Fruit fly (Drosophila melanogaster) whole organism, embryonic: ENCODE results near the gene dmrt11E.

Experiments used
- Abd-B ChIP-seq: fragments of 200-800 bp; sonication (Bioruptor generic); optimal IDR thresholded peaks from 2 replicates; lab custom pipeline; 2018; ENCODE audit warnings: missing biosample characterization, mild to moderate bottlenecking, missing genetic modification characterization, moderate library complexity
- Bgb ChIP-seq: fragments of 200-800 bp; sonication (Bioruptor generic); IDR thresholded peaks from 2 replicates; pipeline ENCODE4 v1.3.6; 2022; ENCODE audit warnings: missing biosample characterization, missing genetic modification characterization; ENCODE audit not compliant: partially characterized antibody
- CG10431 ChIP-seq: fragments of 200-800 bp; sonication (Bioruptor generic); optimal IDR thresholded peaks from 3 replicates; lab custom pipeline; 2018; ENCODE audit warnings: missing biosample characterization, mild to moderate bottlenecking, missing genetic modification characterization
- CG10543 ChIP-seq: fragments of 200-800 bp; sonication (Bioruptor generic); optimal IDR thresholded peaks from 3 replicates; lab custom pipeline; 2017; ENCODE audit warnings: missing biosample characterization, mild to moderate bottlenecking, missing genetic modification characterization, moderate library complexity
- CG11723 ChIP-seq: fragments of 200-800 bp; sonication (Bioruptor generic); optimal IDR thresholded peaks from 2 replicates; lab custom pipeline; 2017; ENCODE audit warnings: missing biosample characterization, mild to moderate bottlenecking, missing genetic modification characterization
- CG12155 ChIP-seq: fragments of 200-800 bp; sonication (Bioruptor generic); optimal IDR thresholded peaks from 3 replicates; lab custom pipeline; 2016; ENCODE audit warnings: missing biosample characterization, missing genetic modification characterization
- CG13424 ChIP-seq: fragments of 200-800 bp; sonication (Bioruptor generic); optimal IDR thresholded peaks from 2 replicates; lab custom pipeline; 2019; ENCODE audit warnings: missing biosample characterization, mild to moderate bottlenecking, missing genetic modification characterization, moderate library complexity
- CG14710 ChIP-seq: fragments of 200-800 bp; sonication (Bioruptor generic); optimal IDR thresholded peaks from 3 replicates; lab custom pipeline; 2019; ENCODE audit warnings: missing biosample characterization, mild to moderate bottlenecking, missing genetic modification characterization, moderate library complexity
- CG30431 ChIP-seq: fragments of 200-800 bp; sonication (Bioruptor generic); optimal IDR thresholded peaks from 2 replicates; lab custom pipeline; 2017; ENCODE audit warnings: missing biosample characterization, missing genetic modification characterization
- CG32532 ChIP-seq: fragments of 200-800 bp; sonication (Bioruptor generic); IDR thresholded peaks from 2 replicates; pipeline ENCODE4 v1.3.6; 2022; ENCODE audit warnings: missing biosample characterization, missing genetic modification characterization
- CG3838 ChIP-seq: fragments of 200-800 bp; sonication (Bioruptor generic); optimal IDR thresholded peaks from 3 replicates; lab custom pipeline; 2016; ENCODE audit warnings: missing biosample characterization, missing genetic modification characterization
- CG7928 ChIP-seq: fragments of 200-800 bp; sonication (Bioruptor generic); optimal IDR thresholded peaks from 2 replicates; lab custom pipeline; 2017; ENCODE audit warnings: missing biosample characterization, mild to moderate bottlenecking, missing genetic modification characterization
- CG8924 ChIP-seq: fragments of 200-800 bp; optimal IDR thresholded peaks from 3 replicates; lab custom pipeline; 2019; ENCODE audit warnings: missing biosample characterization, mild to moderate bottlenecking, missing genetic modification characterization, moderate library complexity
- CG9215 ChIP-seq: fragments of 200-800 bp; sonication (Bioruptor generic); IDR thresholded peaks from 2 replicates; pipeline ENCODE4 v1.3.6; 2022; ENCODE audit warnings: missing biosample characterization, missing genetic modification characterization
- CG9727 ChIP-seq: fragments of 200-800 bp; sonication (Bioruptor generic); optimal IDR thresholded peaks from 3 replicates; lab custom pipeline; 2017; ENCODE audit warnings: missing biosample characterization, mild to moderate bottlenecking, missing genetic modification characterization
- CG9797 ChIP-seq: fragments of 200-800 bp; sonication (Bioruptor generic); optimal IDR thresholded peaks from 3 replicates; lab custom pipeline; 2018; ENCODE audit warnings: missing biosample characterization, mild to moderate bottlenecking, missing genetic modification characterization
- CG9817 ChIP-seq: fragments of 200-800 bp; sonication (Bioruptor generic); optimal IDR thresholded peaks from 2 replicates; lab custom pipeline; 2018; ENCODE audit warnings: missing biosample characterization, mild to moderate bottlenecking, missing genetic modification characterization, moderate library complexity
- Ets65A ChIP-seq: fragments of 200-800 bp; sonication (Bioruptor generic); peaks from one replicate; lab custom pipeline; 2016; ENCODE audit warnings: missing biosample characterization, missing genetic modification characterization
- Fer3 ChIP-seq: fragments of 200-800 bp; sonication (Bioruptor generic); optimal IDR thresholded peaks from 2 replicates; lab custom pipeline; 2018; ENCODE audit warnings: missing biosample characterization, mild to moderate bottlenecking, missing genetic modification characterization, moderate library complexity
- Hand ChIP-seq: fragments of 200-800 bp; sonication (Bioruptor generic); optimal IDR thresholded peaks from 2 replicates; lab custom pipeline; 2017; ENCODE audit warnings: mild to moderate bottlenecking, missing biosample characterization, missing genetic modification reagents, missing genetic modification characterization
- Hr51 ChIP-seq, 2 experiments: fragments of 200-800 bp; sonication (Bioruptor generic); optimal IDR thresholded peaks; 2 replicates in 1 of 2; 3 replicates in 1 of 2; lab custom pipeline; 2016 to 2018; ENCODE audit warnings: missing biosample characterization in 2 of 2, missing genetic modification characterization in 2 of 2, mild to moderate bottlenecking in 1 of 2, moderate library complexity in 1 of 2
- MBD-R2 ChIP-seq: fragments of 200-800 bp; sonication (Bioruptor generic); IDR thresholded peaks from 2 replicates; pipeline ENCODE4 v1.3.6; 2022; ENCODE audit warnings: missing biosample characterization, missing genetic modification characterization
- Max ChIP-seq: fragments of 200-800 bp; sonication (Bioruptor generic); optimal IDR thresholded peaks from 2 replicates; lab custom pipeline; 2016; ENCODE audit warnings: missing biosample characterization, mild to moderate bottlenecking, missing genetic modification characterization
- Nf-YB ChIP-seq: fragments of 200-800 bp; sonication (Bioruptor generic); optimal IDR thresholded peaks from 3 replicates; lab custom pipeline; 2019; ENCODE audit warnings: missing biosample characterization, mild to moderate bottlenecking, missing genetic modification characterization, moderate library complexity
- Nf-YC ChIP-seq: fragments of 200-800 bp; optimal IDR thresholded peaks from 3 replicates; lab custom pipeline; 2019; ENCODE audit warnings: missing biosample characterization, mild to moderate bottlenecking, missing genetic modification characterization, moderate library complexity
- Ptx1 ChIP-seq: fragments of 200-800 bp; sonication (Bioruptor generic); IDR thresholded peaks from 2 replicates; pipeline ENCODE4 v1.3.6; 2022; ENCODE audit warnings: missing biosample characterization, missing genetic modification characterization
- Rx ChIP-seq: fragments of 200-800 bp; sonication (Bioruptor generic); IDR thresholded peaks from 2 replicates; pipeline ENCODE4 v1.3.6; 2022; ENCODE audit warnings: missing biosample characterization, missing genetic modification characterization
- Side ChIP-seq: fragments of 200-800 bp; sonication (Bioruptor generic); optimal IDR thresholded peaks from 2 replicates; lab custom pipeline; 2016; ENCODE audit warnings: missing biosample characterization, missing genetic modification characterization
- Stat92E ChIP-seq, 3 experiments: fragments of >200 bp in 2 of 3; fragments of 200-800 bp in 1 of 3; sonication (Bioruptor generic) in 1 of 3; optimal IDR thresholded peaks; 2 replicates each; lab custom pipeline; 2017 to 2019; ENCODE audit warnings: missing biosample characterization in 3 of 3, missing genetic modification characterization in 3 of 3, mild to moderate bottlenecking in 1 of 3, moderate library complexity in 1 of 3
- Taf1 ChIP-seq: fragments of 200-800 bp; sonication (Bioruptor generic); IDR thresholded peaks from 2 replicates; pipeline ENCODE4 v1.3.6; 2022; ENCODE audit warnings: missing biosample characterization, missing genetic modification characterization
- Vsx1 ChIP-seq: fragments of 200-800 bp; sonication (Bioruptor generic); optimal IDR thresholded peaks from 2 replicates; lab custom pipeline; 2017; ENCODE audit warnings: missing biosample characterization, mild to moderate bottlenecking, missing genetic modification characterization, missing genetic modification reagents
- cwo ChIP-seq: fragments of 200-800 bp; sonication (Bioruptor generic); optimal IDR thresholded peaks from 3 replicates; lab custom pipeline; 2017; ENCODE audit warnings: missing biosample characterization, missing genetic modification characterization, mild to moderate bottlenecking, moderate library complexity, missing genetic modification reagents
- dmrt99B ChIP-seq: fragments of 200-800 bp; sonication (Bioruptor generic); optimal IDR thresholded peaks from 2 replicates; lab custom pipeline; 2018; ENCODE audit warnings: missing biosample characterization, mild to moderate bottlenecking, missing genetic modification characterization, moderate library complexity
- dysf ChIP-seq: fragments of 200-800 bp; sonication (Bioruptor generic); IDR thresholded peaks from 3 replicates; pipeline ENCODE4 v1.3.6; 2022; ENCODE audit warnings: missing biosample characterization, missing genetic modification characterization
- eve ChIP-seq, 2 experiments: fragments of >200 bp; optimal IDR thresholded peaks; 2 replicates each; lab custom pipeline; 2017; ENCODE audit warnings: missing biosample characterization in 2 of 2, missing genetic modification characterization in 2 of 2
- grau ChIP-seq: fragments of 200-800 bp; optimal IDR thresholded peaks from 3 replicates; lab custom pipeline; 2019; ENCODE audit warnings: missing biosample characterization, mild to moderate bottlenecking, missing genetic modification characterization, moderate library complexity
- knrl ChIP-seq: fragments of 200-800 bp; sonication (Bioruptor generic); IDR thresholded peaks from 3 replicates; pipeline ENCODE4 v1.3.6; 2022; ENCODE audit warnings: missing biosample characterization, missing genetic modification characterization; ENCODE audit not compliant: partially characterized antibody
- lola ChIP-seq, 3 experiments: fragments of >200 bp in 2 of 3; fragments of 200-800 bp in 1 of 3; sonication (Bioruptor generic) in 1 of 3; optimal IDR thresholded peaks; 2 replicates each; lab custom pipeline; 2017 to 2019; ENCODE audit warnings: missing biosample characterization in 3 of 3, missing genetic modification characterization in 3 of 3, mild to moderate bottlenecking in 1 of 3, moderate library complexity in 1 of 3
- nerfin-2 ChIP-seq: fragments of 200-800 bp; sonication (Bioruptor generic); IDR thresholded peaks from 2 replicates; pipeline ENCODE4 v1.3.6; 2022; ENCODE audit warnings: missing biosample characterization, missing genetic modification characterization; ENCODE audit not compliant: partially characterized antibody
- prd ChIP-seq, 3 experiments: fragments of >200 bp in 2 of 3; fragments of 200-800 bp in 1 of 3; sonication (Bioruptor generic) in 1 of 3; optimal IDR thresholded peaks in 2 of 3; IDR thresholded peaks in 1 of 3; 2 replicates in 2 of 3; 3 replicates in 1 of 3; pipeline versions ENCODE4 v1.3.6 to Lab custom; 2017 to 2022; ENCODE audit warnings: missing biosample characterization in 1 of 3, missing genetic modification characterization in 1 of 3
- ranshi ChIP-seq: fragments of 200-800 bp; sonication (Bioruptor generic); IDR thresholded peaks from 2 replicates; pipeline ENCODE4 v1.3.6; 2022; ENCODE audit warnings: missing biosample characterization, missing genetic modification characterization
- salm ChIP-seq: fragments of 200-800 bp; sonication (Bioruptor generic); optimal IDR thresholded peaks from 2 replicates; lab custom pipeline; 2018; ENCODE audit warnings: missing biosample characterization, mild to moderate bottlenecking, missing genetic modification characterization
- slp2 ChIP-seq: fragments of 200-800 bp; sonication (Bioruptor generic); optimal IDR thresholded peaks from 2 replicates; lab custom pipeline; 2016; ENCODE audit warnings: missing biosample characterization, missing genetic modification characterization
- sna ChIP-seq: fragments of 200-800 bp; sonication (Bioruptor generic); IDR thresholded peaks from 2 replicates; pipeline ENCODE4 v1.3.6; 2022; ENCODE audit warnings: missing biosample characterization, missing genetic modification characterization; ENCODE audit not compliant: partially characterized antibody
- vfl ChIP-seq: fragments of 200-800 bp; sonication (Bioruptor generic); optimal IDR thresholded peaks from 2 replicates; lab custom pipeline; 2016; ENCODE audit warnings: missing biosample characterization, missing genetic modification characterization
- zen2 ChIP-seq: fragments of 200-800 bp; sonication (Bioruptor generic); IDR thresholded peaks from 3 replicates; pipeline ENCODE4 v1.3.6; 2022; ENCODE audit warnings: missing biosample characterization, missing genetic modification characterization; ENCODE audit not compliant: partially characterized antibody

The dmrt11E gene

dm6 chrX:13384583-13385342, 16.8 kb downstream of the dmrt11E start, which contains the start of the genes Rbp1-like and Tim9a (continued):
- no peak for TF ChIP-seq prd (optimal IDR thresholded peaks at IDR 0.05; lab: Kevin White, UChicago)
- TF ChIP-seq prd (GFP tag; IDR thresholded peaks at IDR 0.05; lab: Robert Waterston, UW), result 0 out of 3 replicates have a peak, but pooled peaks have one; percentile 30
- TF ChIP-seq Hand (GFP tag; lab: Kevin White, UChicago), result no peak
- 0 out of 2 replicates have a peak, but pooled peaks have one; percentile 13 for TF ChIP-seq CG9215 (GFP tag; lab: Robert Waterston, UW)
- TF ChIP-seq eve (GFP tag; optimal IDR thresholded peaks at IDR 0.05; lab: Kevin White, UChicago), result peak in 1 of 2 experiments; percentile 79
- TF ChIP-seq CG14710 (tag; lab: Kevin White, UChicago), result peak; percentile 83
- no peak for TF ChIP-seq CG3838
- TF ChIP-seq CG8924, result peak; percentile 46
- peak; percentile 19 for TF ChIP-seq dmrt99B (tag; lab: Kevin White, UChicago)
- TF ChIP-seq Fer3 (tag; lab: Kevin White, UChicago), result peak; percentile 17
- TF ChIP-seq CG30431, result no peak
- peak; percentile 19 for TF ChIP-seq Abd-B (GFP tag; lab: Kevin White, UChicago)
- peak; percentile 54 for TF ChIP-seq grau
- TF ChIP-seq zen2 (GFP tag; lab: Robert Waterston, UW), result 0 out of 3 replicates have a peak, but pooled peaks have one; percentile 32
- TF ChIP-seq Nf-YB (GFP tag; lab: Kevin White, UChicago), result peak; percentile 41
- no peak for TF ChIP-seq vfl
- TF ChIP-seq CG13424 (tag; lab: Kevin White, UChicago), result peak; percentile 30
- TF ChIP-seq CG9727 (GFP tag; lab: Kevin White, UChicago), result peak; percentile 30
- TF ChIP-seq Stat92E (GFP tag; optimal IDR thresholded peaks at IDR 0.05; lab: Kevin White, UChicago), result no peak
- TF ChIP-seq Max (GFP tag; lab: Kevin White, UChicago), result peak; percentile 39
- TF ChIP-seq salm (tag; lab: Kevin White, UChicago), result no peak
- TF ChIP-seq MBD-R2 (GFP tag; lab: Robert Waterston, UW), result peak; percentile 24; the same call in 1 of the 2 replicates
- TF ChIP-seq slp2, result no peak
- TF ChIP-seq CG9817 (tag; lab: Kevin White, UChicago), result peak; percentile 5
- TF ChIP-seq ranshi (GFP tag; lab: Robert Waterston, UW), result 0 out of 2 replicates have a peak, but pooled peaks have one; percentile 12
- no peak for TF ChIP-seq Rx (GFP tag; lab: Robert Waterston, UW)
- 0 out of 2 replicates have a peak, but pooled peaks have one; percentile 8 for TF ChIP-seq Ptx1 (GFP tag; lab: Robert Waterston, UW)
- peak; percentile 38 for TF ChIP-seq CG7928 (GFP tag; lab: Kevin White, UChicago)
- peak; percentile 22 for TF ChIP-seq Vsx1
- peak; percentile 61 for TF ChIP-seq CG10543 (GFP tag; lab: Kevin White, UChicago)
- TF ChIP-seq CG11723 (GFP tag; lab: Kevin White, UChicago), result no peak
- TF ChIP-seq knrl (GFP tag; lab: Robert Waterston, UW), result peak; percentile 79
- peak; percentile 22; the same call in 1 of the 2 replicates for TF ChIP-seq CG32532 (GFP tag; lab: Robert Waterston, UW)
- no peak for TF ChIP-seq Side (GFP tag; lab: Kevin White, UChicago)
- peak in 1 of 3 experiments; percentile 36 for TF ChIP-seq lola (GFP tag; optimal IDR thresholded peaks at IDR 0.05; lab: Kevin White, UChicago)
- TF ChIP-seq Hr51 (GFP tag; optimal IDR thresholded peaks at IDR 0.05; lab: Kevin White, UChicago), result peak in 1 of 2 experiments; percentile 41
- TF ChIP-seq sna (GFP tag; lab: Robert Waterston, UW), result peak; percentile 62; the same call in 1 of the 2 replicates
- TF ChIP-seq Nf-YC (tag; lab: Kevin White, UChicago), result peak; percentile 82
- TF ChIP-seq cwo (GFP tag; lab: Kevin White, UChicago), result no peak
- peak; percentile 39 for TF ChIP-seq CG9797 (GFP tag; lab: Kevin White, UChicago)
- TF ChIP-seq Bgb (GFP tag; lab: Robert Waterston, UW), result peak; percentile 58; the same call in 1 of the 2 replicates
- TF ChIP-seq Taf1, result no peak
- peak; percentile 41 for TF ChIP-seq Ets65A (GFP tag; lab: Kevin White, UChicago)
- peak; percentile 54 for TF ChIP-seq CG12155 (GFP tag; lab: Kevin White, UChicago)
- no peak for TF ChIP-seq dysf (GFP tag; lab: Robert Waterston, UW)
- TF ChIP-seq CG10431, result peak; percentile 36
- TF ChIP-seq nerfin-2 (GFP tag; lab: Robert Waterston, UW), result peak; percentile 56; the same call in 1 of the 2 replicates
